Worm (Caenorhabditis elegans) whole organism, late embryonic: ENCODE results near the gene C07G3.15.

Source experiments
- C08G9.2 ChIP-seq: sonication (generic microtip); optimal IDR thresholded peaks from 2 replicates; lab custom pipeline; 2016; ENCODE audit warnings: mild to moderate bottlenecking, missing genetic modification characterization, moderate library complexity, missing compliant biosample characterization
- F13H6.1 ChIP-seq: sonication (generic microtip); optimal IDR thresholded peaks from 2 replicates; lab custom pipeline; 2016; ENCODE audit warnings: missing genetic modification characterization, missing compliant biosample characterization
- K02D7.2 ChIP-seq: sonication (generic microtip); optimal IDR thresholded peaks from 2 replicates; lab custom pipeline; 2017; ENCODE audit warnings: mild to moderate bottlenecking, missing genetic modification characterization, missing compliant biosample characterization
- K09A11.1 ChIP-seq: sonication (generic microtip); optimal IDR thresholded peaks from 2 replicates; lab custom pipeline; 2017; ENCODE audit warnings: antibody characterized with exemption, mild to moderate bottlenecking, missing genetic modification characterization, missing compliant biosample characterization; ENCODE audit not compliant: insufficient read depth
- T23F11.4 ChIP-seq: fragments of 200-800 bp; sonication (Bioruptor generic); optimal IDR thresholded peaks from 2 replicates; lab custom pipeline; 2018; ENCODE audit warnings: mild to moderate bottlenecking, missing genetic modification characterization, missing compliant biosample characterization
- ahr-1 ChIP-seq: sonication (generic microtip); optimal IDR thresholded peaks from 2 replicates; lab custom pipeline; 2016; ENCODE audit warnings: missing genetic modification characterization, missing compliant biosample characterization
- ceh-14 ChIP-seq: sonication (generic microtip); optimal IDR thresholded peaks from 2 replicates; lab custom pipeline; 2016; ENCODE audit warnings: missing genotype, missing genetic modification characterization, missing compliant biosample characterization
- ceh-19 ChIP-seq: fragments of 200-800 bp; sonication (Bioruptor generic); optimal IDR thresholded peaks from 2 replicates; lab custom pipeline; 2018; ENCODE audit warnings: mild to moderate bottlenecking, missing genetic modification characterization, missing compliant biosample characterization
- ceh-2 ChIP-seq: sonication (generic microtip); optimal IDR thresholded peaks from 2 replicates; lab custom pipeline; 2016; ENCODE audit warnings: missing genotype, missing genetic modification characterization, missing compliant biosample characterization
- ceh-24 ChIP-seq: sonication (generic microtip); optimal IDR thresholded peaks from 2 replicates; lab custom pipeline; 2016; ENCODE audit warnings: mild to moderate bottlenecking, missing genetic modification characterization, missing compliant biosample characterization
- ceh-45 ChIP-seq: fragments of 200-800 bp; sonication (Bioruptor generic); IDR thresholded peaks from 2 replicates; pipeline ENCODE4 v1.3.6; 2022; ENCODE audit warnings: missing genetic modification reagents, missing genetic modification characterization, missing compliant biosample characterization
- ceh-48 ChIP-seq: sonication (generic microtip); optimal IDR thresholded peaks from 2 replicates; lab custom pipeline; 2016; ENCODE audit warnings: missing genetic modification characterization, inconsistent platforms, missing compliant biosample characterization
- che-1 ChIP-seq: sonication (generic microtip); optimal IDR thresholded peaks from 2 replicates; lab custom pipeline; 2016; ENCODE audit warnings: mild to moderate bottlenecking, missing genetic modification characterization, missing compliant biosample characterization
- ets-4 ChIP-seq: sonication (generic microtip); optimal IDR thresholded peaks from 2 replicates; lab custom pipeline; 2016; ENCODE audit warnings: missing genetic modification characterization, missing compliant biosample characterization
- fax-1 ChIP-seq: sonication (generic microtip); optimal IDR thresholded peaks from 2 replicates; lab custom pipeline; 2016; ENCODE audit warnings: missing genotype, missing genetic modification characterization, missing compliant biosample characterization
- fkh-10 ChIP-seq: fragments of 150-350 bp; optimal IDR thresholded peaks from 2 replicates; lab custom pipeline; 2014; ENCODE audit warnings: missing biosample characterization, missing genetic modification reagents, missing genetic modification characterization
- fkh-6 ChIP-seq: sonication (generic microtip); optimal IDR thresholded peaks from 2 replicates; lab custom pipeline; 2016; ENCODE audit warnings: missing genetic modification characterization, missing compliant biosample characterization
- gmeb-2 ChIP-seq: sonication (generic microtip); optimal IDR thresholded peaks from 2 replicates; lab custom pipeline; 2016; ENCODE audit warnings: missing genetic modification characterization, inconsistent platforms, missing compliant biosample characterization
- hlh-30 ChIP-seq: sonication (generic microtip); optimal IDR thresholded peaks from 2 replicates; lab custom pipeline; 2017; ENCODE audit warnings: antibody characterized with exemption, missing genetic modification characterization, missing compliant biosample characterization; ENCODE audit not compliant: insufficient read depth
- hlh-6 ChIP-seq: sonication (generic microtip); optimal IDR thresholded peaks from 2 replicates; lab custom pipeline; 2016; ENCODE audit warnings: missing genotype, missing genetic modification characterization, missing compliant biosample characterization
- lim-6 ChIP-seq: sonication (generic microtip); optimal IDR thresholded peaks from 2 replicates; lab custom pipeline; 2016; ENCODE audit warnings: missing genetic modification characterization, missing compliant biosample characterization
- lin-11 ChIP-seq: fragments of 200-800 bp; sonication (Bioruptor generic); optimal IDR thresholded peaks from 2 replicates; lab custom pipeline; 2018; ENCODE audit warnings: mild to moderate bottlenecking, missing genetic modification characterization, missing compliant biosample characterization
- nhr-11 ChIP-seq: fragments of 150-350 bp; optimal IDR thresholded peaks from 2 replicates; lab custom pipeline; 2014; ENCODE audit warnings: missing biosample characterization, missing genetic modification characterization
- npax-4 ChIP-seq: sonication (generic microtip); optimal IDR thresholded peaks from 2 replicates; lab custom pipeline; 2016; ENCODE audit warnings: missing genetic modification characterization, missing compliant biosample characterization
- odd-2 ChIP-seq: sonication (generic microtip); optimal IDR thresholded peaks from 2 replicates; lab custom pipeline; 2017; ENCODE audit warnings: antibody characterized with exemption, mild to moderate bottlenecking, missing genetic modification characterization, missing compliant biosample characterization
- pag-3 ChIP-seq: sonication (generic microtip); optimal IDR thresholded peaks from 2 replicates; lab custom pipeline; 2016; ENCODE audit warnings: missing compliant biosample characterization, missing genetic modification characterization, borderline replicate concordance
- pha-2 ChIP-seq: sonication (generic microtip); optimal IDR thresholded peaks from 2 replicates; lab custom pipeline; 2017; ENCODE audit warnings: mild to moderate bottlenecking, missing genetic modification characterization, missing compliant biosample characterization
- sox-4 ChIP-seq: sonication (generic microtip); optimal IDR thresholded peaks from 2 replicates; lab custom pipeline; 2017; ENCODE audit warnings: mild to moderate bottlenecking, missing genetic modification characterization, inconsistent platforms, missing compliant biosample characterization
- syd-9 ChIP-seq: sonication (generic microtip); optimal IDR thresholded peaks from 2 replicates; lab custom pipeline; 2016; ENCODE audit warnings: mild to moderate bottlenecking, missing genetic modification characterization, moderate library complexity, missing compliant biosample characterization
- tbx-2 ChIP-seq: sonication (generic microtip); optimal IDR thresholded peaks from 2 replicates; lab custom pipeline; 2016; ENCODE audit warnings: missing genetic modification characterization, missing compliant biosample characterization
- ttx-3 ChIP-seq: sonication (generic microtip); optimal IDR thresholded peaks from 2 replicates; lab custom pipeline; 2016; ENCODE audit warnings: missing genetic modification reagents, missing genetic modification characterization, missing compliant biosample characterization
- unc-3 ChIP-seq, 2 experiments: fragments of 200-800 bp in 1 of 2; sonication (Bioruptor generic) in 1 of 2; sonication (generic microtip) in 1 of 2; conservative IDR thresholded peaks in 1 of 2; optimal IDR thresholded peaks in 1 of 2; 2 replicates each; pipeline versions ENCODE4 v1.3.6 to Lab custom; 2016 to 2022; ENCODE audit warnings: missing compliant biosample characterization in 2 of 2, missing genetic modification characterization in 2 of 2, missing genetic modification reagents in 1 of 2
- unc-55 ChIP-seq: sonication (generic microtip); optimal IDR thresholded peaks from 2 replicates; lab custom pipeline; 2017; ENCODE audit warnings: missing biosample characterization, missing genetic modification reagents, missing genetic modification characterization
- unc-86 ChIP-seq: sonication (generic microtip); optimal IDR thresholded peaks from 2 replicates; lab custom pipeline; 2016; ENCODE audit warnings: missing genetic modification characterization, missing compliant biosample characterization

Gene C07G3.15

DNA sequence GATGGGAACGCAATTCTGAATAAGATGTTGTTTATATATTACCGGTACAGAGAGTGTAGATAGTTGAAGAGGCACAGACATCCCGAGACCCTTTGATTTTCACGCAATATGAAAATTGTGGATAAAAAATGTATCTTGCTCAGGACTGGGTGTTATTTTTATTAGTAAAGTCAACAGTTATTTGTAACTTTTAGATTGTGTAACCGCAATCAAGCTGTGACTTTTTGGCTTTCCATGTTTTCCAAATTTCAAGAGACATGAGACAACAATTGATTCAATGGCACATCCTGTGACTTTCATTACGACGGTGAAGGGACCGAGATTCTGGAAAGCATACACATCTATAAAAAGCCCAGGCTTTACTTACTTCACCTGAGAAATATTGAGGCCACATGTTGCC is 20.6 kb downstream of the C07G3.15 start:
- TF ChIP-seq K02D7.2 (tag; lab: Kevin White, UChicago) (no peak), hlh-30 (tag; lab: Kevin White, UChicago) (no peak), odd-2 (no peak), ceh-24 (tag; lab: Kevin White, UChicago) (no peak), hlh-6 (tag; lab: Kevin White, UChicago) (no peak), lin-11 (tag; lab: Kevin White, UChicago) (no peak), unc-86 (tag; lab: Kevin White, UChicago) (no peak), unc-3 (GFP tag; conservative IDR thresholded peaks at IDR 0.05; lab: Robert Waterston, UW) (no peak), unc-3 (tag; optimal IDR thresholded peaks at IDR 0.05; lab: Kevin White, UChicago) (no peak), syd-9 (tag; lab: Kevin White, UChicago) (no peak), ceh-45 (GFP tag; lab: Robert Waterston, UW) (no peak), F13H6.1 (tag; lab: Kevin White, UChicago) (no peak), T23F11.4 (GFP tag; lab: Kevin White, UChicago) (no peak), ceh-14 (tag; lab: Kevin White, UChicago) (no peak), fax-1 (tag; lab: Kevin White, UChicago) (no peak), unc-55 (GFP tag; lab: Kevin White, UChicago) (no peak), pha-2 (tag; lab: Kevin White, UChicago) (no peak), ahr-1 (tag; lab: Kevin White, UChicago) (no peak), npax-4 (tag; lab: Kevin White, UChicago) (no peak), ttx-3 (tag; lab: Kevin White, UChicago) (no peak)

DNA sequence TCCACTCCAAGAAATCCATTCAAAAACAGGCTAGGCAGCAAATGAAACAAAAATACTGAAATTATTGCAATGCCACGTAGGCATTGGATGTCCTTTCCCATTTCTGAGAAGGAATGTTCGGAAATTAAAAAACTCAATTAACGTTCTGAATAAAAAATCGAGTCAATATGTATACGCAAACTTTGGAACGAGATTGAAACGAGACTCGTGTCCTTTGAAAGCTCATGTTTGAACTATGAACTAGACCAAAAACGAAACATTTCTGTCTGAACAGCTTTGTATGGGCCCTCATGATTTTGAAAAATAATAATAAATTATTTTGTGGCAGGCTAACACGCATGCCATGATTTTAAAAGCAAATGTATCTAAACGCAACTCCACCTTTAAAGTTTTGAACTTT is 21.8 kb downstream of the C07G3.15 start, which contains the start of gene oac-2:
TSS of gene oac-2 (minus strand) at position 101 of the 400 bp plus-strand sequence.
- TF ChIP-seq tbx-2: no peak
- no peak for TF ChIP-seq fkh-6 (tag; lab: Kevin White, UChicago)
- TF ChIP-seq ets-4: no peak
- TF ChIP-seq sox-4 (tag; lab: Kevin White, UChicago): no peak
- TF ChIP-seq F13H6.1 (tag; lab: Kevin White, UChicago): no peak
- TF ChIP-seq nhr-11 (tag; lab: Kevin White, UChicago): no peak
- TF ChIP-seq K09A11.1 (tag; lab: Kevin White, UChicago): no peak
- TF ChIP-seq gmeb-2 (tag; lab: Kevin White, UChicago): no peak
- no peak for TF ChIP-seq C08G9.2 (tag; lab: Kevin White, UChicago)
- no peak for TF ChIP-seq ceh-48 (tag; lab: Kevin White, UChicago)

DNA sequence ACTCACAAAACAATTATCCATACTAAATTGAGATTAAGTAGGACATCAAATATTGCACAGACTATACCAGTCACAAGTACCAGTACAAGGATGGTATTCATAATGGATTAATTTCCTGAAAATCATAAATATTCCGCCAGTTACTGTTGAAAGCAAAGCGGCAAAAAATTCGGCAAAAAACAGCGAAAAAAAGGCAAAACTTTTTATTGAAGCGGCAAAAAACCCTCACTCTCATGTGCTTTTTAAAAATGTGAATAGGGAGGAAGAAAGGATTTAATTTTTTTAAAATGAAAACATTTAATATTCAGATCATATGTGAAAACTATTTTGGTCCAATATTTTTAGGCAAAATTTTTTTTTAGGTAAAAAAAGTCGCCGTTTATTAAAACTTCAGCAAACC is 26.0 kb downstream of the C07G3.15 start, which contains the start of gene srbc-29:
TSS of gene srbc-29 (minus strand) at position 101 of the 400 bp plus-strand sequence.
- TF ChIP-seq lim-6 (no peak), syd-9 (tag; lab: Kevin White, UChicago) (no peak), che-1 (tag; lab: Kevin White, UChicago) (no peak), ceh-48 (tag; lab: Kevin White, UChicago) (no peak), F13H6.1 (tag; lab: Kevin White, UChicago) (no peak), T23F11.4 (GFP tag; lab: Kevin White, UChicago) (no peak), ceh-14 (tag; lab: Kevin White, UChicago) (no peak), ceh-19 (GFP tag; lab: Kevin White, UChicago) (no peak), unc-86 (tag; lab: Kevin White, UChicago) (no peak), tbx-2 (no peak), ceh-2 (no peak), ets-4 (no peak), pag-3 (tag; lab: Kevin White, UChicago) (no peak)

DNA sequence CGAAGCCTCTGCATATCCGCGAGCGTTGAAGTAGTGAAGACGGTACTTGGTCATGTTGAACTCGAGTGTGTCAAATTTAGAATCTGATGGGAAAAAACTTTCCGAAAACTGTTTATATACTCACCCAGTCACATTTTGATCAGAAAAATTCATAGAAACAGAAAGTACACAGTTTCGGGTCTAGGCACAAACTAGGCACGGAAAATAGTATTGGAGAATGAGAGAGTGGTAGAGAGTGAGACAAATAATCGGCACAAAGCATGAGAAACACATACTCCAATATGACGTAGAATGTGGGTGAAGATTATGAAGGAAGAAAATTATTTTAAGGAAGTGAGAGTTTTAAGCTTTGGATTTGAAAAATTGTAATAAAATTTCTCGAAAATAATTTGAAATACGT is 28.3 kb downstream of the C07G3.15 start, which contains the start of gene gst-33:
TSS of gene gst-33 (minus strand) at position 127 of the 400 bp plus-strand sequence.
- TF ChIP-seq T23F11.4 (GFP tag; lab: Kevin White, UChicago) (no peak), hlh-6 (tag; lab: Kevin White, UChicago) (no peak), fkh-10 (no peak)
